Worm (Caenorhabditis elegans): ENCODE data around the gene srw-36.

DNA sequence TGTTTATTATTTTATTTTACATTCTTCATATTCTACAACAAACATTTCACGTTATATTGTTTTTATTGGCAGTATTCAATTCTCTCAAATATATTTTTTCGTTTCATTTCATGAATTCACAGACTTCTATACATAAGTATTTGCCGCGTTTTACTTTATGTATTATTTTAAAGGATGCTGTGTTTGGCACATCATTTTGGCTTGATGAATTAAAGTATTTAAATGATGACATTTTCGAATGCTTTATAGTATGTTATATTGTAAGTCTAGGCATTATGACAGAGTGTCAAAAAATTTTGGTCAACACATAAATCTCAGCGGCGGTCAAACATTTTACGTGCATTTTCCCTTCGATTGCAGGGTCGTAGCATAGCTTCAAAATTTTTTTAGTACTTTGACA is 12.5 kb downstream of the srw-36 start:
- TF ChIP-seq flt-1 (GFP tag; IDR thresholded peaks at IDR 0.05) (no peak), tbx-11 (GFP tag; IDR thresholded peaks at IDR 0.05) (no peak), ama-1 (optimal IDR thresholded peaks at IDR 0.05) (no peak), ceh-13 (GFP tag; optimal IDR thresholded peaks at IDR 0.05) (no peak), F13C5.2 (tag; optimal IDR thresholded peaks at IDR 0.05) (no peak), ets-7 (tag; optimal IDR thresholded peaks at IDR 0.05) (no peak), aly-1 (tag; optimal IDR thresholded peaks at IDR 0.05) (no peak), sea-1 (GFP tag; conservative IDR thresholded peaks at IDR 0.05) (no peak), ceh-36 (tag; optimal IDR thresholded peaks at IDR 0.05) (no peak), tra-4 (tag; optimal IDR thresholded peaks at IDR 0.05) (no peak), scrt-1 (GFP tag; IDR thresholded peaks at IDR 0.05) (no peak), hmg-4 (GFP tag; optimal IDR thresholded peaks at IDR 0.05) (no peak), hmbx-1 (tag; optimal IDR thresholded peaks at IDR 0.05) (no peak)
